Worm (Caenorhabditis elegans): ENCODE data around the gene dhhc-13.

DNA sequence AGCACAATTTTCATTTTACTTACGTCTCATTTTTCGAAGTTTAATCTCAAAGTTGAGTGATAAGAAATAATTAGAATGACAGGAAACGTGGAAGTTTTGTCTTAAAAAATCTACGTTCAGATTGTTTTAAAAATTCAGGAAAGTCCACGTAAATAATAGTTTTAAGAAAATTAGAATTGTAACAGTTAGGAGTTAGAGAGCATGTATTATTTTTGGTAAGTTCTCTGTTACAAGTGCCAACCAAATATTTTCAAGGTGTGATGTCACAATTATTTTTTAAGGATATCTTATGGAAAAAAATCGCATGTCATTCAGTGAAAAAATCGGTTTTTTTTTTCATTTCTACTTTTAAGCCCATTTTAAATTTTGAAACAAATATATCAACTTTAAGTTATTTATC is 32.6 kb upstream of the dhhc-13 start, which contains the start of gene H04M03.11:
- TF ChIP-seq unc-62 (GFP tag; optimal IDR thresholded peaks at IDR 0.05), result no peak
- TF ChIP-seq ceh-82 (tag; optimal IDR thresholded peaks at IDR 0.05), result no peak
- TF ChIP-seq swsn-7 (tag; optimal IDR thresholded peaks at IDR 0.05), result no peak
- no peak for TF ChIP-seq ztf-11 (tag; optimal IDR thresholded peaks at IDR 0.05)

All from whole organism, L1 larva.